Worm (Caenorhabditis elegans): Measurements from ENCODE around the gene pgp-9.

DNA sequence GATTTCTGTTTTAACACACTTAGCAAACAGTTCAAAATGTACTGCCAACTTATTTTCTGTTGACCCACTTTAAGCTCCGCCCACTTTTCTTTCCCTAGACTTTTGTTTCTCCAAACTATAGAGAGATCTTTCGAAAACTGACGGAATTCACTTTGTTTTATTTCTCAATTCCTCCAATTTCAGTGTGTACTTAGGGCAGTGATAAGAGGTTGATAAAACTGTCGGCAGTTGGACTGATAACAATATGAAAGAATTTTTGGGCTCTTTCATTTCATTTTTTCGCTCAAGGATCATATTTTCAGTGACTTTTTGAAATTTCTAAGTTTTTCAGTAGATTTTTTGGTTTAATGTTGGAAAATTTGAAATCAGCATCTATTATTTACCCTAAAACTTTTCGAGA is 693 bp upstream of the pgp-9 start:
- TF ChIP-seq scrt-1 (GFP tag; IDR thresholded peaks at IDR 0.05) (no peak), tra-4 (tag; optimal IDR thresholded peaks at IDR 0.05) (no peak), ceh-36 (tag; optimal IDR thresholded peaks at IDR 0.05) (no peak), ama-1 (optimal IDR thresholded peaks at IDR 0.05) (no peak), tbx-37 (GFP tag; conservative IDR thresholded peaks at IDR 0.05) (no peak), sea-1 (GFP tag; conservative IDR thresholded peaks at IDR 0.05) (no peak), hmbx-1 (tag; optimal IDR thresholded peaks at IDR 0.05) (no peak), hnd-1 (tag; optimal IDR thresholded peaks at IDR 0.05) (no peak), pes-1 (GFP tag; IDR thresholded peaks at IDR 0.05) (no peak), flt-1 (GFP tag; IDR thresholded peaks at IDR 0.05) (no peak), tbx-11 (GFP tag; IDR thresholded peaks at IDR 0.05) (no peak), ets-7 (tag; optimal IDR thresholded peaks at IDR 0.05) (no peak), F13C5.2 (tag; optimal IDR thresholded peaks at IDR 0.05) (no peak), aly-1 (tag; optimal IDR thresholded peaks at IDR 0.05) (no peak)
